Fruit fly (Drosophila melanogaster): ENCODE measurements around the gene eIF5B.

The eIF5B gene

dm6 chr3L:3460402-3461027, at the start of gene eIF5B (continued):
- TF ChIP-seq CG13775 (GFP tag; optimal IDR thresholded peaks at IDR 0.05) (peak; percentile 87), Fer3 (tag; optimal IDR thresholded peaks at IDR 0.05) (peak; percentile 61), fd102C (GFP tag; optimal IDR thresholded peaks at IDR 0.05) (peak; percentile 18), pb (GFP tag; optimal IDR thresholded peaks at IDR 0.05) (no peak), CG8359 (GFP tag; optimal IDR thresholded peaks at IDR 0.05; ENCODE audit: borderline replicate concordance) (no peak), CoRest (tag; optimal IDR thresholded peaks at IDR 0.05) (peak; percentile 90), schlank (tag; optimal IDR thresholded peaks at IDR 0.05) (peak; percentile 42), cwo (GFP tag; optimal IDR thresholded peaks at IDR 0.05) (peak; percentile 32), gt (GFP tag; IDR thresholded peaks at IDR 0.05) (0 out of 2 replicates have a peak, but pooled peaks have one; percentile 44), CG14014 (GFP tag; IDR thresholded peaks at IDR 0.05) (peak; percentile 79), Scr (GFP tag; IDR thresholded peaks at IDR 0.05; ENCODE audit: partially characterized antibody) (0 out of 2 replicates have a peak, but pooled peaks have one; percentile 29), chif (GFP tag; optimal IDR thresholded peaks at IDR 0.05) (peak in 1 of 2 experiments; percentile 72), onecut (GFP tag; IDR thresholded peaks at IDR 0.05) (peak; percentile 83), fd64A (GFP tag; optimal IDR thresholded peaks at IDR 0.05) (peak; percentile 2), shn (GFP tag; optimal IDR thresholded peaks at IDR 0.05) (peak; percentile 46), Dip2 (GFP tag; IDR thresholded peaks at IDR 0.05) (0 out of 2 replicates have a peak, but pooled peaks have one; percentile 40), ssp (GFP tag; IDR thresholded peaks at IDR 0.05) (peak; percentile 80), vfl (GFP tag; optimal IDR thresholded peaks at IDR 0.05) (peak; percentile 50), CG1792 (GFP tag; optimal IDR thresholded peaks at IDR 0.05) (no peak), CG18262 (tag; optimal IDR thresholded peaks at IDR 0.05) (peak; percentile 78), bab2 (GFP tag; optimal IDR thresholded peaks at IDR 0.05) (peak; percentile 50), CG33213 (GFP tag; optimal IDR thresholded peaks at IDR 0.05) (no peak), sna (GFP tag; IDR thresholded peaks at IDR 0.05; ENCODE audit: partially characterized antibody) (no peak), CG13424 (tag; optimal IDR thresholded peaks at IDR 0.05) (peak; percentile 84), eyg (GFP tag; optimal IDR thresholded peaks at IDR 0.05) (no peak), vvl (GFP tag; IDR thresholded peaks at IDR 0.05) (peak; percentile 87), lmd (GFP tag; IDR thresholded peaks at IDR 0.05) (peak; percentile 86), CG2120 (GFP tag; optimal IDR thresholded peaks at IDR 0.05) (peak; percentile 77), CG18764 (GFP tag; optimal IDR thresholded peaks at IDR 0.05) (peak; percentile 44), H15 (GFP tag; IDR thresholded peaks at IDR 0.05) (peak; percentile 78), CG4707 (GFP tag; optimal IDR thresholded peaks at IDR 0.05) (peak; percentile 66), E2f2 (GFP tag; IDR thresholded peaks at IDR 0.05) (peak; percentile 59), insv (GFP tag; optimal IDR thresholded peaks at IDR 0.05) (peak in 1 of 2 experiments; percentile 43), Fer2 (tag; optimal IDR thresholded peaks at IDR 0.05) (peak; percentile 37), TFAM (GFP tag; optimal IDR thresholded peaks at IDR 0.05) (no peak), CG18619 (GFP tag; optimal IDR thresholded peaks at IDR 0.05) (peak; percentile 79), CG30431 (GFP tag; optimal IDR thresholded peaks at IDR 0.05) (peak; percentile 87), ATbp (GFP tag; optimal IDR thresholded peaks at IDR 0.05) (peak; percentile 66), CG7839 (tag; optimal IDR thresholded peaks at IDR 0.05) (peak; percentile 79), Bteb2 (GFP tag; optimal IDR thresholded peaks at IDR 0.05) (no peak), hb (GFP tag; IDR thresholded peaks at IDR 0.05; ENCODE audit: partially characterized antibody) (no peak), CTCF (GFP tag; optimal IDR thresholded peaks at IDR 0.05) (peak; percentile 21), CG17186 (GFP tag; optimal IDR thresholded peaks at IDR 0.05) (no peak), luna (GFP tag; optimal IDR thresholded peaks at IDR 0.05) (no peak), CG8944 (GFP tag; optimal IDR thresholded peaks at IDR 0.05) (peak; percentile 33), Rx (GFP tag; IDR thresholded peaks at IDR 0.05) (peak; percentile 84), dysf (GFP tag; IDR thresholded peaks at IDR 0.05) (peak; percentile 86), CG16863 (GFP tag; optimal IDR thresholded peaks at IDR 0.05) (peak; percentile 16), CG43689 (GFP tag; IDR thresholded peaks at IDR 0.05) (peak; percentile 79), cato (GFP tag; optimal IDR thresholded peaks at IDR 0.05; ENCODE audit: borderline replicate concordance) (peak; percentile 57)
